Fruit fly (Drosophila melanogaster) whole organism, adult: ENCODE measurements around the gene Wdr92.

Experiments
- CG11617 ChIP-seq: fragments of 200-800 bp; sonication (Bioruptor generic); optimal IDR thresholded peaks from 2 replicates; lab custom pipeline; 2017; ENCODE audit warnings: mild to moderate bottlenecking, missing biosample characterization, missing genetic modification reagents, missing genetic modification characterization
- CG12768 ChIP-seq: fragments of 200-800 bp; sonication (Bioruptor generic); optimal IDR thresholded peaks from 2 replicates; lab custom pipeline; 2017; ENCODE audit warnings: missing biosample characterization, missing genetic modification characterization, mild to moderate bottlenecking, moderate library complexity, missing genetic modification reagents
- CG14711 ChIP-seq: fragments of 200-800 bp; sonication (Bioruptor generic); optimal IDR thresholded peaks from 2 replicates; lab custom pipeline; 2018; ENCODE audit warnings: missing biosample characterization, mild to moderate bottlenecking, missing genetic modification characterization, moderate library complexity
- CG33017 ChIP-seq: fragments of 200-800 bp; sonication (Bioruptor generic); optimal IDR thresholded peaks from 2 replicates; lab custom pipeline; 2018; ENCODE audit warnings: missing biosample characterization, mild to moderate bottlenecking, missing genetic modification characterization, moderate library complexity
- CG5204 ChIP-seq: fragments of 200-800 bp; sonication (Bioruptor generic); optimal IDR thresholded peaks from 2 replicates; lab custom pipeline; 2016; ENCODE audit warnings: missing biosample characterization, missing genetic modification characterization
- CG7045 ChIP-seq: fragments of 200-800 bp; sonication (Bioruptor generic); optimal IDR thresholded peaks from 2 replicates; lab custom pipeline; 2017; ENCODE audit warnings: missing biosample characterization, mild to moderate bottlenecking, missing genetic modification characterization
- CG7101 ChIP-seq: fragments of 200-800 bp; sonication (Bioruptor generic); optimal IDR thresholded peaks from 2 replicates; lab custom pipeline; 2018; ENCODE audit warnings: missing biosample characterization, mild to moderate bottlenecking, missing genetic modification characterization, moderate library complexity
- Clk ChIP-seq: fragments of 200-800 bp; sonication (Bioruptor generic); optimal IDR thresholded peaks from 2 replicates; lab custom pipeline; 2017; ENCODE audit warnings: missing biosample characterization, missing genetic modification characterization
- Crg-1 ChIP-seq: fragments of 200-800 bp; sonication (Bioruptor generic); optimal IDR thresholded peaks from 2 replicates; lab custom pipeline; 2016; ENCODE audit warnings: missing biosample characterization, missing genetic modification characterization
- Hr96 ChIP-seq: fragments of 200-800 bp; sonication (Bioruptor generic); optimal IDR thresholded peaks from 2 replicates; lab custom pipeline; 2016; ENCODE audit warnings: missing biosample characterization, missing genetic modification characterization
- Mnt ChIP-seq: fragments of 200-800 bp; sonication (Bioruptor generic); optimal IDR thresholded peaks from 2 replicates; lab custom pipeline; 2016; ENCODE audit warnings: missing biosample characterization, mild to moderate bottlenecking, missing genetic modification characterization
- bab1 ChIP-seq: fragments of 200-800 bp; sonication (Bioruptor generic); optimal IDR thresholded peaks from 3 replicates; lab custom pipeline; 2019; ENCODE audit warnings: missing biosample characterization, mild to moderate bottlenecking, missing genetic modification characterization, moderate library complexity
- cic ChIP-seq: fragments of 200-800 bp; sonication (Bioruptor generic); optimal IDR thresholded peaks from 2 replicates; lab custom pipeline; 2017; ENCODE audit warnings: missing biosample characterization, mild to moderate bottlenecking, missing genetic modification characterization, moderate library complexity
- cnc ChIP-seq, 2 experiments: fragments of >200 bp; optimal IDR thresholded peaks; 2 replicates each; lab custom pipeline; 2017
- kay ChIP-seq: fragments of 200-800 bp; sonication (Bioruptor generic); peaks from one replicate; lab custom pipeline; 2016; ENCODE audit warnings: missing biosample characterization, missing genetic modification characterization, borderline replicate concordance
- ovo ChIP-seq: fragments of 200-800 bp; sonication (Bioruptor generic); optimal IDR thresholded peaks from 2 replicates; lab custom pipeline; 2016; ENCODE audit warnings: missing biosample characterization, missing genetic modification characterization
- pad ChIP-seq: fragments of 200-800 bp; sonication (Bioruptor generic); optimal IDR thresholded peaks from 3 replicates; lab custom pipeline; 2017; ENCODE audit warnings: missing biosample characterization, missing genetic modification characterization, mild to moderate bottlenecking, moderate library complexity, missing genetic modification reagents
- tj ChIP-seq: fragments of 200-800 bp; sonication (Bioruptor generic); optimal IDR thresholded peaks from 3 replicates; lab custom pipeline; 2017; ENCODE audit warnings: missing biosample characterization, mild to moderate bottlenecking, missing genetic modification characterization, moderate library complexity
- toe ChIP-seq: fragments of 200-800 bp; sonication (Bioruptor generic); optimal IDR thresholded peaks from 2 replicates; lab custom pipeline; 2016; ENCODE audit warnings: missing biosample characterization, missing genetic modification characterization

The Wdr92 gene

DNA sequence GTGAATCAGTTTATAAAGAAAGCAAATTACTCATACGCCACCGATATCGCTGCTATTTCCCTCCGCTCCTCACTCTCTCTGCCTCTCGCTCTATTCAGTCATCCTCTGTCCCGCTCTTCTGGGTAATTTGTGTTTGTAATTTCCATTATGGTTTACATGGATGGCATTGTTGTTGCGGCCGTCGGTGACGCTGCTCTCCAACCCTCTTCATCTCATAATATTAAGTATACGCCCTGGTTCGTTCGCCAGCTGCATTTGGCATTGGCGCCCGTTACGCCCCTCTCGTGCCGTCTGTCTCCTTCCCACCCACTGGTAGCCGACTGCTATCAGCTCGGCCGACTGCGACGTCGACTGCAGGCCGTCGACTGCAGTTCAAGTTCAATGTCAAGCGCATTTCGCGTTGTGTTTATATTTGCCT lies 39.4 kb downstream of the Wdr92 start:
- TF ChIP-seq bab1 (GFP tag; lab: Kevin White, UChicago): no peak
- TF ChIP-seq CG11617: peak; percentile 50
- peak; percentile 99 for TF ChIP-seq cic
- peak; percentile 39 for TF ChIP-seq CG7101 (tag; lab: Kevin White, UChicago)
- no peak for TF ChIP-seq toe (GFP tag; lab: Kevin White, UChicago)
- no peak for TF ChIP-seq CG14711 (tag; lab: Kevin White, UChicago)
- peak; percentile 99 for TF ChIP-seq kay (GFP tag; lab: Kevin White, UChicago)
- peak; percentile 26 for TF ChIP-seq Clk
- TF ChIP-seq tj (GFP tag; lab: Kevin White, UChicago): peak; percentile 39
- TF ChIP-seq CG33017: peak; percentile 20
- peak; percentile 74 for TF ChIP-seq Mnt (GFP tag; lab: Kevin White, UChicago)
- peak; percentile 70 for TF ChIP-seq ovo (GFP tag; lab: Kevin White, UChicago)
- no peak for TF ChIP-seq CG5204
- peak; percentile 13 for TF ChIP-seq Hr96 (GFP tag; lab: Kevin White, UChicago)
- peak; percentile 49 for TF ChIP-seq pad (GFP tag; lab: Kevin White, UChicago)
- TF ChIP-seq cnc (optimal IDR thresholded peaks at IDR 0.05; lab: Kevin White, UChicago): no peak
- no peak for TF ChIP-seq Crg-1 (GFP tag; lab: Kevin White, UChicago)
- TF ChIP-seq CG7045: peak; percentile 40
- TF ChIP-seq CG12768 (GFP tag; lab: Kevin White, UChicago): peak; percentile 81

DNA sequence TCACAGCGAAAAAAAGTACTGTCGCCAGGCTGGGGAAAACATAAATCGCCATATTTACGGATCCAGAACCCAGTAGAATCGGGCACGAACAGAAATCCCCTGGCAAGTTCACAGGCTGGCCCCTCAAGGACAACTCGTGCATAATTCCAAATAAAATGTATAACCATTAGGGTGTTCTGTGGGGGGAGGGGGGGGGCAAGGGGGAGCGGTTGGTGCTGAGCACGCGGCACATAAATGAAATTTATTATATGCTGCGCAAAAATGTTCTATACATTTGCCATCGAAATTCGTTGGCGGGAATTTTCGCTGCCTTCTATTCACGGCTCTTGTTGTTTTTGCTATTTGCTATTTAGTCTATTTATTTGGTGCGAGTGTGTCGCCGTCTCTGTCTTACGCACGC lies 40.3 kb downstream of the Wdr92 start:
- TF ChIP-seq Crg-1 (GFP tag; lab: Kevin White, UChicago): no peak
- no peak for TF ChIP-seq CG33017

DNA sequence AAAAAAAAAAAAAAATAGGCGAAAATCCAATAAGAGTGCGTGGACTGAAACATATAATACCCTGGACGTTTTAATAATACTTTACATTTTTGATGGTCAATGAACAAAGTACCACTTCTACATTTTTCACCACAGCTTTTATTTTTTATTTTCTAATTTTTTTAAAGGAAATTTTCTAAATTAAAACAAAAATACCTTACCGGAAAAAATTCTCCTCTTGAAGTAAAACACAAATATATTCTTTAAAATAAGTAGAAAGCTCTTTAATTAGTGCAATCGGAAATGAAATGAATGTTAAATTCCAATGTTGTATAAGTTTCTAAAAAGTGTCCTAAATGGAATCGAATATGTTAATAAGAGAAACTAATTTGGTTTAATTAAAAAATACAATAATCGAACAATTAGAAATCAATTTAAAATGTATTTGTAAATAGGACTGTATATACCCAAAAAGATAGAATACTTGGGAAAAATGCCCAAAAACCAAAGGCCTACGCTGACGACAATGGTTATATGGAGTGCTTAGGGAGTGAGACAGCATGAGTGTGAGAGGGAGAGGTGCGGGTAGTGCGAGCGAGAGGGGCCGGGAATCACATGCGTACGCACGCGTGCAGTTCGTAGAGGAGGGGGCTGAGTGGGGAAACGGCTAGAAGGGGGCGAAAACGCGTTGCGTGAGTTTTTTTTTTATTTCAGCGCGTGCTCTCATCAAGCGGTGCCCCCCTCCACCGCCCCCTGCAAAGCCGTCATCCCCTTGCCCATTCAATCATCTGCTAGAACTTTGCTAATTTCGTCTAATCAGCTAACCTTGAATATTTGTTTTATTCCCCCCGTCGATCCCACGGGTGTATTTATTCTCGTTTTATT lies 40.9 kb downstream of the Wdr92 start:
- TF ChIP-seq Crg-1 (GFP tag; lab: Kevin White, UChicago) (no peak), tj (GFP tag; lab: Kevin White, UChicago) (peak; percentile 59), Mnt (GFP tag; lab: Kevin White, UChicago) (peak; percentile 8), cic (peak; percentile 56)

DNA sequence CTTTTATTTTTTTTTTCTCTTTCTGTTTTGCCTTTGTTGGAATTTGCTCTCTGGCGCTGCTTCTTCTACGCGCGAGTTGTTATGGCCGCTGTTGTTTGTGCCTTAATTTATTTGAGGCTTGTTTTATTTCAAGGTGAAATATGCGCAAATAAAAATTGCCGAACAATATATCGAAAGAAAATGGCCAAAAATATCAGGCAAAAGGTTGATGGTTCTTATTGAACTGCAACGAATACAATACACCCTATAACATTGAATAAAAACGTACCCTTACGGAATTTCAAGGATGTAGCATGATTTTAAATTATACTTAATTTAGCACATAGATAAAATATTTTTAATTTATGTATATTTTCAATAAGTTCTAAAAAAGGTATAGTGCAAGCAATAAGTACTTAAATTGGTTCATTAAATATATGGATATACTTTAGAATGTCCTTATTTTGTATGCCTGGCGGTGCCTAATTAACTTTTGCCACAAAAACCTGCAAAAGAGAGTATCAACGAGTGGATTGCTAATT lies 41.6 kb downstream of the Wdr92 start:
- TF ChIP-seq CG33017: peak; percentile 17
- no peak for TF ChIP-seq toe (GFP tag; lab: Kevin White, UChicago)
- no peak for TF ChIP-seq cnc (optimal IDR thresholded peaks at IDR 0.05; lab: Kevin White, UChicago)
- TF ChIP-seq CG12768 (GFP tag; lab: Kevin White, UChicago): peak; percentile 78
- TF ChIP-seq kay (GFP tag; lab: Kevin White, UChicago): peak; percentile 89
- no peak for TF ChIP-seq tj (GFP tag; lab: Kevin White, UChicago)

DNA sequence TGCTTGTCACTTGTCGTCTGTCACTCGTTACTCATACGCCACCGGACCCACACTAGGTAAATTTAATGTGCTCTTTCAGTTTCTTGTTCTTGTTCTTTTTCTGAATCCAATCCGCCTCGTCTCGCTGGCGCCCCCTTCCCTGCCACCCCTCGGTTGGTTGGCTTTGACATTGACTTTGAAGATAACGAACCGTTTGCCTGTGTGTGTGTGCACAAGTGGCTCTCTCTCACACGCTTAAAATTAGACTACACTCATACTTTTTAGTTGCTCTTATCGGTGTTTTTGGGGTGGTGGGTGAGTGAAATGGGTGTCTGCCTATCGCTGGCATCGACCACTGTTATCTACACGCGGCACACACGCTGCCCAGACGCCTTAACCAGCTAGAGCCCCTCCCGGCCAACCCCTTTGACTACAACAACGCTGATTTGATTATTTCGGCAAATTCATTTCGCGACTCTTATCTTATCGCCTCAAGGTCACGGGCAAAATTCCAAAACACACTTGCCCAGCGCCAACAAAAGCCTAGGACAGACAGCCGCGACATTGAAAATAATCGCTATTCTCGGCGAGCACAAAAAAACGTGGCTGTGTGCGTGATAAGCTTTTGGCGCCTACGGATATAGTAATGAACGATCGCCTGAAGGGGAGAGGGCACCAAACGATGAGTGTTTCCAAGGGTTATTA lies 42.3 kb downstream of the Wdr92 start:
- TF ChIP-seq kay (GFP tag; lab: Kevin White, UChicago) (peak; percentile 95), Crg-1 (GFP tag; lab: Kevin White, UChicago) (no peak), cic (peak; percentile 92), CG12768 (GFP tag; lab: Kevin White, UChicago) (peak; percentile 53), tj (GFP tag; lab: Kevin White, UChicago) (peak; percentile 39), Mnt (GFP tag; lab: Kevin White, UChicago) (peak; percentile 85), pad (GFP tag; lab: Kevin White, UChicago) (no peak), CG33017 (no peak), Hr96 (GFP tag; lab: Kevin White, UChicago) (peak; percentile 4), Clk (peak; percentile 2)

DNA sequence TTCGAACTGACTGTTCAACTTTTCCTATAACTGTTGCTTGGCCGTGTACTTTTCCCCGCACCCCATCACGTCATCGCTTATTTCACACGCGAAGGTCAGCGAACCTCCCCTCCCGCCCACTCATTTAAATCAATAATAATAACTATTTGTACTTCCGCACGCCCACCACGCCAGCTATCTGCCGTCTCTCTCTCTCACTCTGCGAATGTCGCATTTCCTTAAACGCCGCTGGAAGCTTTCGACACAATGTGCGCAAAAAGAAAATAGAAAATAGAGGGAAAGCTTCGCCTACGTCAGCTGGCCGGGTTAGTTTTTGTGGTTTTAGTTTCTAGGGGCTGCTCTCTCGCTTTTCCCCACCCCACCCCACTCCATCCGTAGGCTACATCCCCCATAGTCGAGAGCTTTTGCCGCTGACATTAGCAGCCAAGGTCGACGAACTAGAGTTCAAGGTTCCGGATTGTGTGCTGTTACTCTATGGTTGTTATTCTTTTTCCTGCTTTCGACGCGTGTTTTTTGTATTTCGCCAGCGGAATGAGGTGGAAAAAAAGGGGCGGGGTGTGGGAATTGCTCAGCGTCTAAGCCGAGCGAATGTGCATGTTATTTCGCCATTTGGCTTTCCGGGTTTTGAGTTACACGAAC lies 48.5 kb downstream of the Wdr92 start:
- TF ChIP-seq CG7045: peak; percentile 69
- TF ChIP-seq CG11617: peak; percentile 32
- peak; percentile 34 for TF ChIP-seq CG7101 (tag; lab: Kevin White, UChicago)
- TF ChIP-seq pad (GFP tag; lab: Kevin White, UChicago): peak; percentile 28
- TF ChIP-seq kay (GFP tag; lab: Kevin White, UChicago): peak; percentile 32
- TF ChIP-seq CG5204: no peak
- no peak for TF ChIP-seq Crg-1 (GFP tag; lab: Kevin White, UChicago)
- TF ChIP-seq bab1 (GFP tag; lab: Kevin White, UChicago): peak; percentile 11
- no peak for TF ChIP-seq cnc (optimal IDR thresholded peaks at IDR 0.05; lab: Kevin White, UChicago)
- TF ChIP-seq Clk: peak; percentile 30
- TF ChIP-seq CG33017: peak; percentile 62
- peak; percentile 91 for TF ChIP-seq CG12768 (GFP tag; lab: Kevin White, UChicago)
- TF ChIP-seq cic: peak; percentile 96
- peak; percentile 44 for TF ChIP-seq tj (GFP tag; lab: Kevin White, UChicago)
- peak; percentile 69 for TF ChIP-seq Mnt (GFP tag; lab: Kevin White, UChicago)
- TF ChIP-seq ovo (GFP tag; lab: Kevin White, UChicago): peak; percentile 75
- no peak for TF ChIP-seq Hr96 (GFP tag; lab: Kevin White, UChicago)
